Worm (Caenorhabditis elegans) whole organism, midembryonic: Measurements from ENCODE around the gene irld-6.

Experiments used
- T22C8.4 ChIP-seq: fragments of 200-800 bp; sonication (Bioruptor generic); IDR thresholded peaks from 2 replicates; pipeline ENCODE4 v1.3.6; 2022; ENCODE audit warnings: missing genetic modification characterization, missing compliant biosample characterization
- cog-1 ChIP-seq: sonication (generic microtip); optimal IDR thresholded peaks from 2 replicates; lab custom pipeline; 2016; ENCODE audit warnings: missing genetic modification characterization, missing compliant biosample characterization
- flt-1 ChIP-seq: fragments of 200-800 bp; sonication (Bioruptor generic); IDR thresholded peaks from 2 replicates; pipeline ENCODE4 v1.3.6; 2022; ENCODE audit warnings: missing genetic modification characterization, missing compliant biosample characterization
- med-1 ChIP-seq: sonication (generic microtip); optimal IDR thresholded peaks from 2 replicates; lab custom pipeline; 2017; ENCODE audit warnings: missing genetic modification characterization, mild to moderate bottlenecking, missing compliant biosample characterization, antibody characterized with exemption, missing genetic modification reagents; ENCODE audit not compliant: insufficient read depth
- ztf-23 ChIP-seq: fragments of 200-800 bp; sonication (Bioruptor generic); IDR thresholded peaks from 2 replicates; pipeline ENCODE4 v1.3.6; 2022; ENCODE audit warnings: missing genetic modification reagents, missing genetic modification characterization, missing compliant biosample characterization

DNA sequence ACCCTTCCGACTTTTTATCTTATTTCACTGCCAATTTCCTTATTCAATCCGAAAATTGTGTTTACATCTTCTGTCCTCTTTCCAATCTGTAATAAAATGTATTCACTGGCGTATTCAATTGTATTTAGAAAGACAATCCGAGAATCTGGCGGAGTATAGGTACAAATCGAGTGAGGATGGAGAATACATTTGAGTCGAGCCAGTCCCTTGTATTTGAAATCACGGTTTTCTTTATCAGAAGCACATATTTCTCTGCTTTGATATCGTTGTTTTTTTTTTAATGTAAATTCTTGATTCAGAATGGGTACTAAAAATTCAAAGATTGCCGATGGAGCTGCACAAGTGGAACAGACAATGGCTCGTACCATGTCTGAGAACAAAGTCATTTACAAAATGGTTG is 7.5 kb upstream of the irld-6 start, which contains the start of gene ocr-1:
- TF ChIP-seq cog-1 (tag; lab: Kevin White, UChicago) (no peak), med-1 (no peak), flt-1 (GFP tag; lab: Robert Waterston, UW) (no peak), T22C8.4 (GFP tag; lab: Robert Waterston, UW) (no peak), ztf-23 (GFP tag; lab: Robert Waterston, UW) (no peak)
